Worm (Caenorhabditis elegans) whole organism, young adult: ENCODE measurements around the gene fbxa-72.

Experiments used
- F23B12.7 ChIP-seq: sonication (generic microtip); optimal IDR thresholded peaks from 2 replicates; lab custom pipeline; 2017; ENCODE audit warnings: missing genetic modification characterization, mild to moderate bottlenecking, missing compliant biosample characterization, antibody characterized with exemption, moderate library complexity; ENCODE audit not compliant: insufficient read depth
- akir-1 ChIP-seq: fragments of 200-800 bp; sonication (Bioruptor generic); optimal IDR thresholded peaks from 2 replicates; lab custom pipeline; 2018; ENCODE audit warnings: mild to moderate bottlenecking, missing genetic modification characterization, moderate library complexity, missing compliant biosample characterization
- ama-1 ChIP-seq, 3 experiments: fragments of 150-350 bp in 1 of 3; sonication (generic microtip) in 2 of 3; optimal IDR thresholded peaks; 2 replicates each; lab custom pipeline; 2014 to 2018; ENCODE audit warnings: missing biosample characterization in 2 of 3, missing genetic modification characterization in 2 of 3, missing genetic modification reagents in 2 of 3
- chd-7 ChIP-seq: sonication (generic microtip); optimal IDR thresholded peaks from 2 replicates; lab custom pipeline; 2016; ENCODE audit warnings: mild to moderate bottlenecking, missing genetic modification characterization, moderate library complexity, missing compliant biosample characterization
- ets-4 ChIP-seq: fragments of 200-800 bp; sonication (Bioruptor generic); optimal IDR thresholded peaks from 2 replicates; lab custom pipeline; 2018; ENCODE audit warnings: mild to moderate bottlenecking, missing genetic modification characterization, missing compliant biosample characterization
- gei-17 ChIP-seq: fragments of 200-800 bp; sonication (Bioruptor generic); optimal IDR thresholded peaks from 2 replicates; lab custom pipeline; 2018; ENCODE audit warnings: mild to moderate bottlenecking, missing genetic modification characterization, missing compliant biosample characterization
- nhr-120 ChIP-seq: fragments of 200-800 bp; sonication (Bioruptor generic); IDR thresholded peaks from 2 replicates; pipeline ENCODE4 v1.3.6; 2022; ENCODE audit warnings: missing genetic modification characterization, missing compliant biosample characterization
- pha-4 ChIP-seq: fragments of 150-350 bp; sonication (generic microtip); optimal IDR thresholded peaks from 2 replicates; lab custom pipeline; 2014; ENCODE audit warnings: missing biosample characterization, missing genetic modification reagents, missing genetic modification characterization
- snpc-1.3 ChIP-seq: sonication (generic microtip); optimal IDR thresholded peaks from 2 replicates; lab custom pipeline; 2017; ENCODE audit warnings: missing genetic modification characterization, mild to moderate bottlenecking, missing compliant biosample characterization, antibody characterized with exemption, moderate library complexity, missing genotype, missing genetic modification reagents; ENCODE audit not compliant: insufficient read depth
- snpc-3.4 ChIP-seq: sonication (generic microtip); optimal IDR thresholded peaks from 2 replicates; lab custom pipeline; 2017; ENCODE audit warnings: missing genetic modification characterization, mild to moderate bottlenecking, missing compliant biosample characterization, antibody characterized with exemption, moderate library complexity, missing genotype, missing genetic modification reagents
- snpc-4 ChIP-seq, 5 experiments: fragments of 150-350 bp in 1 of 5; sonication (generic microtip) in 4 of 5; optimal IDR thresholded peaks; 2 replicates each; lab custom pipeline; 2014 to 2018; ENCODE audit warnings: missing genetic modification characterization in 5 of 5, missing biosample characterization in 3 of 5, antibody characterized with exemption in 2 of 5, mild to moderate bottlenecking in 2 of 5, missing compliant biosample characterization in 2 of 5, missing genotype in 2 of 5, moderate library complexity in 2 of 5, missing genetic modification reagents in 1 of 5
- unc-62 ChIP-seq: fragments of 150-350 bp; optimal IDR thresholded peaks from 2 replicates; lab custom pipeline; 2014; ENCODE audit warnings: missing biosample characterization, missing genetic modification reagents, missing genetic modification characterization
- ztf-26 ChIP-seq: sonication (generic microtip); optimal IDR thresholded peaks from 2 replicates; lab custom pipeline; 2017; ENCODE audit warnings: missing genetic modification characterization, missing compliant biosample characterization

- TF ChIP-seq snpc-1.3 (no peak), unc-62 (no peak), akir-1 (no peak), pha-4 (no peak), snpc-4 (GFP tag; optimal IDR thresholded peaks at IDR 0.05; lab: Kevin White, UChicago) (no peak), snpc-4 (tag; optimal IDR thresholded peaks at IDR 0.05; lab: Kevin White, UChicago) (no peak), ets-4 (GFP tag; lab: Kevin White, UChicago) (no peak), nhr-120 (GFP tag; lab: Robert Waterston, UW) (no peak), F23B12.7 (tag; lab: Kevin White, UChicago) (no peak), chd-7 (no peak), gei-17 (no peak), ztf-26 (no peak), ama-1 (optimal IDR thresholded peaks at IDR 0.05; lab: Kevin White, UChicago) (no peak), ama-1 (GFP tag; optimal IDR thresholded peaks at IDR 0.05; lab: Kevin White, UChicago) (no peak), snpc-3.4 (no peak)
Measured at ce11 chrV:657678-658077, 18.9 kb downstream of the fbxa-72 start, which contains the start of gene srh-246.
